Worm (Caenorhabditis elegans) whole organism, mixed stage, embryonic: ENCODE results near the gene snrp-3.

ENCODE experiments used
- bed-3 ChIP-seq: fragments of 200-800 bp; sonication (Bioruptor generic); optimal IDR thresholded peaks from 3 replicates; lab custom pipeline; 2018; ENCODE audit warnings: mild to moderate bottlenecking, missing genetic modification characterization, moderate library complexity, missing compliant biosample characterization
- ces-1 ChIP-seq: fragments of 150-350 bp; optimal IDR thresholded peaks from 2 replicates; lab custom pipeline; 2014; ENCODE audit warnings: missing biosample characterization, missing genetic modification reagents, missing genetic modification characterization
- elt-3 ChIP-seq: fragments of 150-350 bp; optimal IDR thresholded peaks from 2 replicates; lab custom pipeline; 2014; ENCODE audit warnings: missing biosample characterization, missing genetic modification characterization
- lin-32 ChIP-seq: fragments of 200-800 bp; sonication (Bioruptor generic); optimal IDR thresholded peaks from 2 replicates; lab custom pipeline; 2018; ENCODE audit warnings: mild to moderate bottlenecking, missing genetic modification characterization, missing compliant biosample characterization
- lsy-2 ChIP-seq: fragments of 150-350 bp; optimal IDR thresholded peaks from 2 replicates; lab custom pipeline; 2014; ENCODE audit warnings: missing biosample characterization, missing genetic modification characterization
- nhr-237 ChIP-seq: fragments of 150-350 bp; optimal IDR thresholded peaks from 2 replicates; lab custom pipeline; 2014; ENCODE audit warnings: missing biosample characterization, missing genetic modification characterization
- nhr-28 ChIP-seq: fragments of 150-350 bp; optimal IDR thresholded peaks from 2 replicates; lab custom pipeline; 2014; ENCODE audit warnings: missing biosample characterization, missing genetic modification characterization
- sem-2 ChIP-seq: fragments of 200-800 bp; sonication (Bioruptor generic); optimal IDR thresholded peaks from 2 replicates; lab custom pipeline; 2018; ENCODE audit warnings: mild to moderate bottlenecking, missing genetic modification characterization, missing compliant biosample characterization
- snpc-4 ChIP-seq: fragments of 150-350 bp; optimal IDR thresholded peaks from 2 replicates; lab custom pipeline; 2014; ENCODE audit warnings: missing biosample characterization, missing genetic modification characterization
- unc-39 ChIP-seq: fragments of 150-350 bp; optimal IDR thresholded peaks from 2 replicates; lab custom pipeline; 2014; ENCODE audit warnings: missing biosample characterization, missing genetic modification characterization
- ztf-11 ChIP-seq: fragments of 150-350 bp; optimal IDR thresholded peaks from 2 replicates; lab custom pipeline; 2014; ENCODE audit warnings: missing biosample characterization, missing genetic modification characterization

DNA sequence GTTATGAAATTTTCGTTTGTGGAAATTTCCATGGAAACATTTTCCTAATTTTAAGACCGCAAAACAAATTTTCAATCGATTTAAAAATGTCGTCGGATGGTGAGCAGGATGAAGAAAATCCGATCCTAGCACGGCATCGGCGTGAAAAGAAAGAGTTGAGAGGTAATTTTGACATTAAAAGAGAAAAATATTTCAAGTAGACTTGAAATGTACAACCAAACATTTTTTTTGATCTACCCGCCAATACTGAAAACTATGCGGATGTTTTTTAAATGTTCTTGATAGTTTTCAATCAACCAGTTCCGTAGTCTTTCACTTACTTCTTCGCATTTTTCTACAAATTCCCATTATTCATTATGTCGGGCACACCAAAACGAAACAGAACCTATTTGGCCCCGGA is 40.5 kb upstream of the snrp-3 start, which contains the start of gene otub-3:
- TF ChIP-seq unc-39 (tag; lab: Kevin White, UChicago) (no peak), sem-2 (GFP tag; lab: Kevin White, UChicago) (no peak), snpc-4 (no peak), nhr-237 (tag; lab: Kevin White, UChicago) (no peak), lsy-2 (tag; lab: Kevin White, UChicago) (no peak), bed-3 (no peak), ztf-11 (no peak), nhr-28 (tag; lab: Kevin White, UChicago) (no peak), ces-1 (GFP tag; lab: Kevin White, UChicago) (no peak), elt-3 (no peak), lin-32 (GFP tag; lab: Kevin White, UChicago) (no peak)
